Fruit fly (Drosophila melanogaster) whole organism, pupa: ENCODE measurements around the gene ida.

Source experiments
- CG10348 ChIP-seq: fragments of 200-800 bp; sonication (Bioruptor generic); IDR thresholded peaks from 2 replicates; pipeline ENCODE4 v1.3.6; 2022; ENCODE audit warnings: missing biosample characterization, missing genetic modification characterization
- CG12605 ChIP-seq: fragments of 200-800 bp; sonication (Bioruptor generic); IDR thresholded peaks from 2 replicates; pipeline ENCODE4 v1.3.6; 2022; ENCODE audit warnings: missing biosample characterization, missing genetic modification characterization
- CG13204 ChIP-seq: fragments of 200-800 bp; sonication (Bioruptor generic); optimal IDR thresholded peaks from 2 replicates; lab custom pipeline; 2018; ENCODE audit warnings: missing biosample characterization, mild to moderate bottlenecking, missing genetic modification characterization, moderate library complexity
- CG14655 ChIP-seq: fragments of 200-800 bp; sonication (Bioruptor generic); optimal IDR thresholded peaks from 3 replicates; lab custom pipeline; 2017; ENCODE audit warnings: mild to moderate bottlenecking, missing biosample characterization, missing genetic modification reagents, missing genetic modification characterization
- CG15710 ChIP-seq: fragments of 200-800 bp; sonication (Bioruptor generic); optimal IDR thresholded peaks from 2 replicates; lab custom pipeline; 2018; ENCODE audit warnings: missing biosample characterization, mild to moderate bottlenecking, missing genetic modification characterization, moderate library complexity
- CG17806 ChIP-seq: fragments of 200-800 bp; sonication (Bioruptor generic); optimal IDR thresholded peaks from 2 replicates; lab custom pipeline; 2018; ENCODE audit warnings: missing biosample characterization, mild to moderate bottlenecking, missing genetic modification characterization, moderate library complexity
- CG32121 ChIP-seq: fragments of 200-800 bp; sonication (Bioruptor generic); IDR thresholded peaks from 2 replicates; pipeline ENCODE4 v1.3.6; 2022; ENCODE audit warnings: missing biosample characterization, missing genetic modification characterization
- CG34367 ChIP-seq: fragments of 200-800 bp; sonication (Bioruptor generic); optimal IDR thresholded peaks from 2 replicates; lab custom pipeline; 2018; ENCODE audit warnings: missing biosample characterization, mild to moderate bottlenecking, missing genetic modification characterization
- CG4496 ChIP-seq: fragments of 200-800 bp; sonication (Bioruptor generic); IDR thresholded peaks from 3 replicates; pipeline ENCODE4 v1.3.6; 2022; ENCODE audit warnings: missing biosample characterization, missing genetic modification characterization
- CG8159 ChIP-seq: fragments of 200-800 bp; sonication (Bioruptor generic); optimal IDR thresholded peaks from 3 replicates; lab custom pipeline; 2018; ENCODE audit warnings: missing biosample characterization, mild to moderate bottlenecking, missing genetic modification characterization, moderate library complexity
- CG8301 ChIP-seq: fragments of 200-800 bp; sonication (Bioruptor generic); optimal IDR thresholded peaks from 2 replicates; lab custom pipeline; 2018; ENCODE audit warnings: missing biosample characterization, mild to moderate bottlenecking, missing genetic modification characterization
- CG9948 ChIP-seq: fragments of 200-800 bp; sonication (Bioruptor generic); optimal IDR thresholded peaks from 2 replicates; lab custom pipeline; 2018; ENCODE audit warnings: missing biosample characterization, mild to moderate bottlenecking, missing genetic modification characterization, moderate library complexity
- D1 ChIP-seq: fragments of 200-800 bp; sonication (Bioruptor generic); optimal IDR thresholded peaks from 2 replicates; lab custom pipeline; 2018; ENCODE audit warnings: missing biosample characterization, mild to moderate bottlenecking, missing genetic modification characterization, moderate library complexity
- EcR ChIP-seq: fragments of 200-800 bp; sonication (Bioruptor generic); optimal IDR thresholded peaks from 3 replicates; lab custom pipeline; 2019; ENCODE audit warnings: missing biosample characterization, missing genetic modification characterization, mild to moderate bottlenecking, moderate library complexity, missing genetic modification reagents
- Ets98B ChIP-seq: fragments of 200-800 bp; sonication (Bioruptor generic); IDR thresholded peaks from 2 replicates; pipeline ENCODE4 v1.3.6; 2022; ENCODE audit warnings: missing biosample characterization, missing genetic modification characterization
- Pif1A ChIP-seq: fragments of 200-800 bp; sonication (Bioruptor generic); optimal IDR thresholded peaks from 3 replicates; lab custom pipeline; 2016; ENCODE audit warnings: missing biosample characterization, missing genetic modification characterization
- Pif1B ChIP-seq: fragments of 200-800 bp; sonication (Bioruptor generic); optimal IDR thresholded peaks from 3 replicates; lab custom pipeline; 2016; ENCODE audit warnings: missing biosample characterization, missing genetic modification characterization
- Snoo ChIP-seq: fragments of 200-800 bp; sonication (Bioruptor generic); optimal IDR thresholded peaks from 3 replicates; lab custom pipeline; 2017; ENCODE audit warnings: missing biosample characterization, mild to moderate bottlenecking, missing genetic modification characterization, inconsistent platforms
- fd96Ca ChIP-seq: fragments of 200-800 bp; sonication (Bioruptor generic); IDR thresholded peaks from 3 replicates; pipeline ENCODE4 v1.3.6; 2022; ENCODE audit warnings: missing biosample characterization, missing genetic modification characterization
- gl ChIP-seq: fragments of 200-800 bp; sonication (Bioruptor generic); optimal IDR thresholded peaks from 2 replicates; lab custom pipeline; 2018; ENCODE audit warnings: missing biosample characterization, mild to moderate bottlenecking, missing genetic modification characterization
- rn ChIP-seq: fragments of 200-800 bp; sonication (Bioruptor generic); IDR thresholded peaks from 2 replicates; pipeline ENCODE4 v1.3.6; 2022; ENCODE audit warnings: missing biosample characterization, missing genetic modification characterization

Gene ida

DNA sequence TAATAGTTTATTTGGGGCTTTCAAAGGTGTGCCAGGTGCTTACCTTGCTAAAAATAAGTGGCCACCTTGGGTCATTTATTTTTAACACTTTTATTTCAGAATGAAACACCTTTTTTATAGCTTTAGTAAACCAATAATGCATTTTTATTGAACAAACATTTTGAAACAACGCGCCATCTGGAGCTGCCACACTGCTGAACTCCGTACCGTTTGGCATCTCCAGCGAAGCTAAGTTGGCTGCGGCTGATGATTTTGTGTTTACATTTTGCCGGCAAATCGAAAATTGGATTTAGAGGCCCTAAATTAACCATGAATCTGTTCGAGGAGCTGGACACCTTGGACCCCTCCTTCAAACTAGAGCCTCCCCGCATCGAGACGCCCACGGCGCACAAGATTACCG, at the start of gene ida:
TSS of gene ida (plus strand) at position 234 of the 400 bp plus-strand sequence.
- peak; percentile 50; the same call in 1 of the 3 replicates for TF ChIP-seq CG4496 (GFP tag; lab: Robert Waterston, UW)
- TF ChIP-seq CG14655 (GFP tag; lab: Kevin White, UChicago), result no peak

dm6 chr3L:3856004-3856403, 49.1 kb upstream of the ida start:
- TF ChIP-seq CG9948 (tag; lab: Kevin White, UChicago), result no peak
- TF ChIP-seq CG8301 (tag; lab: Kevin White, UChicago), result no peak
- no peak for TF ChIP-seq CG34367 (tag; lab: Kevin White, UChicago)
- no peak for TF ChIP-seq Pif1A (GFP tag; lab: Kevin White, UChicago)
- TF ChIP-seq fd96Ca (GFP tag; lab: Robert Waterston, UW), result no peak
- no peak for TF ChIP-seq rn
- no peak for TF ChIP-seq Pif1B (GFP tag; lab: Kevin White, UChicago)
- TF ChIP-seq CG8159 (tag; lab: Kevin White, UChicago), result no peak
- TF ChIP-seq, all 21 proteins: peak for 0

DNA sequence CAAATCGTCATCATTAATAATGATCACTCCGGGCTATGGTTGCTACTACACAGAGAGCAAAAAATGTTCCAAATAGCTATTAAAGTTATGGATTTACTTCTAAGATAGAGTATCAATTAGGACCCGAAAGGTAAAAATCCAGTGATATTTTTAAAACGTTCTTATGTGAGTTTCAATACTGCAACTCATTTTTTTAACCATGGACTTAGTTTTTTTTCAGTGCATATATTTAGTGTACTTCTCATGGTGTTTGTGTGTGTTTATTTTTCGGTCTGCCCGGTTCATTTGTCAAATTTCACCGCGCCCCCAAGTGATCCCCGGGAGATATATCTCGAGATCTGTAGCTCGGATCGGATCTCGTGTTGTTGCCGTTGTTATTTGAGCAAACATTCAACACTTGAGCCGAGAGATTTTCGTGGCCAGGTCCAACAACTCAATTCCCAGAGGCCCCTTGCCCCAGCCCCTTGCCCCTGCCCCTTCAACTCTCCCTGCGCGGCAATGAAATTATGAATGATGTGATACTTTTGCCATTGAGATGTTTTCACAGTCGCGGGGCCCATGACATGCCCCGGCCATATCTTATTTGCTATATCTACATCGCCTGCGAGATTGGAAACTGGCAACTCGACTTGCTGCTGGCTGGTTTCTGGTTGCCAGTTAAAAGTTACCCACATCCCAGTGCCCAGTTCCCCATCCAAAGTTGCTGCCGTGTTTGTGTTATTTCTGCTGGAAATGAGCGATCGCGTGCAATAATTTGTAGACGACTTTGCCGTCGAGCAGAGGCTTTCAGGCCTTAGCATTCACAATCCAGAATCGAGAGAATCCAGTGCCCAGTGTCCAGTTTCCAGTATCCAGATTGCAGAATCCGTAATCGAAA, 42.4 kb upstream of the ida start:
- TF ChIP-seq CG9948 (tag; lab: Kevin White, UChicago), result peak; percentile 11
- TF ChIP-seq D1, result no peak
- no peak for TF ChIP-seq Snoo (tag; lab: Kevin White, UChicago)
- TF ChIP-seq CG10348 (GFP tag; lab: Robert Waterston, UW), result no peak
- TF ChIP-seq CG8301 (tag; lab: Kevin White, UChicago), result peak; percentile 2
- TF ChIP-seq Pif1B (GFP tag; lab: Kevin White, UChicago), result no peak
- TF ChIP-seq CG34367 (tag; lab: Kevin White, UChicago), result peak; percentile 10
- TF ChIP-seq EcR, result no peak
- TF ChIP-seq rn, result no peak
- TF ChIP-seq CG15710 (tag; lab: Kevin White, UChicago), result peak; percentile 11
- no peak for TF ChIP-seq CG4496 (GFP tag; lab: Robert Waterston, UW)
- TF ChIP-seq gl (tag; lab: Kevin White, UChicago), result no peak
- TF ChIP-seq fd96Ca (GFP tag; lab: Robert Waterston, UW), result no peak
- TF ChIP-seq CG12605, result no peak
- no peak for TF ChIP-seq CG13204 (GFP tag; lab: Kevin White, UChicago)
- peak; percentile 22 for TF ChIP-seq CG14655 (GFP tag; lab: Kevin White, UChicago)
- TF ChIP-seq CG8159 (tag; lab: Kevin White, UChicago), result peak; percentile 36
- no peak for TF ChIP-seq Pif1A (GFP tag; lab: Kevin White, UChicago)
- TF ChIP-seq Ets98B (GFP tag; lab: Robert Waterston, UW), result no peak
- TF ChIP-seq CG32121 (GFP tag; lab: Robert Waterston, UW), result no peak
- TF ChIP-seq CG17806 (tag; lab: Kevin White, UChicago), result peak; percentile 28
- TF ChIP-seq, all 21 proteins: peak for 7

DNA sequence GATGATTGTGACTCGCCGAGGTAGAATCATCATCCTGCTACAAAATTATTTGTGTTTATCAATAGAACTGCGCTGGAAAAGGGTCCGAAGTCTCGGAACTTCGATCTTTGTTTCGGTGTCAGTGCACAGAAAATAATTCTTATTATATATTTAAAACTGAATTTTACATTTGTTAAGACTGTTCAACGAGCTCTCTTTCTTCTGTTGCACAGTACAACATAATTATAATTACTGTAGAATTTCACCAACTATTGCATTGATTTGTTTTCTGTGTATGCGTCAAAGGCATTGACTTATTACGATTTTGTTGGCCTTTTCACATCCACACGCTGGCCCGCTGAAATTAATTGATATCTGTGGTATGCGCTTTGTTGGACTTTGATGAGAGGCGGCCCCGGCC, 41.7 kb upstream of the ida start:
- no peak for TF ChIP-seq CG8159 (tag; lab: Kevin White, UChicago)
- no peak for TF ChIP-seq fd96Ca (GFP tag; lab: Robert Waterston, UW)
- TF ChIP-seq CG17806 (tag; lab: Kevin White, UChicago), result peak; percentile 27
- TF ChIP-seq EcR, result no peak
- TF ChIP-seq CG8301 (tag; lab: Kevin White, UChicago), result no peak
- TF ChIP-seq Snoo (tag; lab: Kevin White, UChicago), result no peak
- TF ChIP-seq Ets98B (GFP tag; lab: Robert Waterston, UW), result no peak
- TF ChIP-seq CG15710 (tag; lab: Kevin White, UChicago), result no peak
- no peak for TF ChIP-seq CG34367 (tag; lab: Kevin White, UChicago)
- TF ChIP-seq D1, result no peak
- TF ChIP-seq rn, result no peak
- no peak for TF ChIP-seq CG12605
- no peak for TF ChIP-seq CG10348 (GFP tag; lab: Robert Waterston, UW)
- TF ChIP-seq CG14655 (GFP tag; lab: Kevin White, UChicago), result peak; percentile 23

- TF ChIP-seq Ets98B (GFP tag; lab: Robert Waterston, UW) (no peak), Snoo (tag; lab: Kevin White, UChicago) (no peak), Pif1A (GFP tag; lab: Kevin White, UChicago) (no peak), CG13204 (GFP tag; lab: Kevin White, UChicago) (peak; percentile 20), EcR (no peak)
Observed at dm6 chr3L:3865290-3865891, 39.8 kb upstream of the ida start.

DNA sequence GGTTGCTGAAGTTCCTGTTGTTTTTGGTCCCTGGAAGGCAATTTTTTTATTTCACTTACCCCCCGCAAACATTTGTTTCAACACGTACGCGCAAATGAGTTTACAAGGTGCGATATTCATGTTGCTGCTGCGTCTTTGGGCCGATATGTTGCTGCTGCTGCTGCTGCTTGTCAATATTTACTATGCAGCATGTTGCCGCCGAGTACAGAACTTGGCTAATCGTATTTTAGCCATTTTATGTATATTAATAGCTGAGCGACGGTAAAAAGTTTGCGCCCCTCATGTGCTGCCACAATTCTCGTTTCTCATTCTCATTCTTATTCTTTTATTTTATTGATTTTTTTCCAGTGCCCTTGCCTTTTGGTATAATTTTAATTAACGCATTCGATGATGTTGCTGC, 38.7 kb upstream of the ida start:
- TF ChIP-seq CG10348 (GFP tag; lab: Robert Waterston, UW), result no peak
- TF ChIP-seq gl (tag; lab: Kevin White, UChicago), result no peak
- no peak for TF ChIP-seq CG12605
- no peak for TF ChIP-seq rn
- TF ChIP-seq EcR, result no peak
- no peak for TF ChIP-seq Pif1B (GFP tag; lab: Kevin White, UChicago)
- TF ChIP-seq CG17806 (tag; lab: Kevin White, UChicago), result no peak
- TF ChIP-seq CG8301 (tag; lab: Kevin White, UChicago), result no peak
- TF ChIP-seq Pif1A (GFP tag; lab: Kevin White, UChicago), result no peak
- TF ChIP-seq CG4496 (GFP tag; lab: Robert Waterston, UW), result no peak
- no peak for TF ChIP-seq CG34367 (tag; lab: Kevin White, UChicago)
- TF ChIP-seq CG9948 (tag; lab: Kevin White, UChicago), result no peak
- TF ChIP-seq CG8159 (tag; lab: Kevin White, UChicago), result no peak
- no peak for TF ChIP-seq fd96Ca (GFP tag; lab: Robert Waterston, UW)
- no peak for TF ChIP-seq D1
- no peak for TF ChIP-seq Snoo (tag; lab: Kevin White, UChicago)
- no peak for TF ChIP-seq CG14655 (GFP tag; lab: Kevin White, UChicago)
- no peak for TF ChIP-seq Ets98B (GFP tag; lab: Robert Waterston, UW)
- no peak for TF ChIP-seq CG13204 (GFP tag; lab: Kevin White, UChicago)
